Worm (Caenorhabditis elegans): ENCODE data around the gene ZK470.1.
"Not testable (repeated sequence)": the region's sequence is repeated elsewhere in the genome, so short reads cannot be mapped to it uniquely, and the experiment has no call there.

DNA sequence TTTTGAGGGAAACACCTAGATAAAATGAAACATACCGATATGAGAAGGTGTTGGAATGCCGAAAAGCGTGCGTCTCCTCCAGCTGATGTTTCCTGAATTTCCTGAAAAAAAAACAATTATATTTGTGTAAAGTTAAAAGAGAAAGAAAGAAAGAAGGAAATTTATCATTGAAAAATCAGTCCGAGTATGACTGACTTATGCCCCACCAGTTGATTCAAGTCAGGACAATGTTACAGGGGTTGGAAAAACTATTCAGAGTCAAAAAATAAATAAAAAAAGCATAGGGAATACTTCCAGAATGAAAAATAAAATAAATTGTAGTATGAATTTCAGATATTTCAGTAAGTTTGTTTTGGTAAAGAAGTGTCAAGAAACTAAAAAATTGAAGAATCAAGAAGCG, 43.9 kb downstream of the ZK470.1 start, which contains the start of gene F20B6.9:
- not testable (repeated sequence) for TF ChIP-seq tab-1 (GFP tag; IDR thresholded peaks at IDR 0.05); flt-1 (GFP tag; IDR thresholded peaks at IDR 0.05); klf-2 (GFP tag; conservative IDR thresholded peaks at IDR 0.05); ztf-29 (GFP tag; IDR thresholded peaks at IDR 0.05); med-1 (GFP tag; optimal IDR thresholded peaks at IDR 0.05; ENCODE audit: insufficient read depth); cog-1 (tag; optimal IDR thresholded peaks at IDR 0.05); ztf-23 (GFP tag; IDR thresholded peaks at IDR 0.05)
